Fruit fly (Drosophila melanogaster): ENCODE measurements around the gene Prosbeta4.

dm6 chr2L:16747145-16747544 lies 15.2 kb upstream of the Prosbeta4 start:
- TF ChIP-seq Ets98B (GFP tag; IDR thresholded peaks at IDR 0.05) (no peak), CG9948 (tag; optimal IDR thresholded peaks at IDR 0.05) (no peak), Snoo (tag; optimal IDR thresholded peaks at IDR 0.05) (no peak), CG4496 (GFP tag; IDR thresholded peaks at IDR 0.05) (no peak), CG15710 (tag; optimal IDR thresholded peaks at IDR 0.05) (no peak), EcR (GFP tag; optimal IDR thresholded peaks at IDR 0.05) (no peak), D1 (tag; optimal IDR thresholded peaks at IDR 0.05) (no peak), Pif1A (GFP tag; optimal IDR thresholded peaks at IDR 0.05) (no peak)

All from whole organism, pupa.